Worm (Caenorhabditis elegans): ENCODE data around the gene srd-48.

Gene srd-48

ce11 chrX:12335808-12336207, at the start of gene srd-48:
TSS of gene srd-48 (plus strand) at chrX:12336108.
- no peak for TF ChIP-seq nhr-237 (tag; optimal IDR thresholded peaks at IDR 0.05)
- no peak for TF ChIP-seq pha-4 (tag; optimal IDR thresholded peaks at IDR 0.05)
- no peak for TF ChIP-seq pqm-1 (tag; optimal IDR thresholded peaks at IDR 0.05)
- no peak for TF ChIP-seq ceh-82 (tag; optimal IDR thresholded peaks at IDR 0.05)
- no peak for TF ChIP-seq nhr-23 (tag; optimal IDR thresholded peaks at IDR 0.05)
- TF ChIP-seq ceh-9 (tag; optimal IDR thresholded peaks at IDR 0.05): no peak
- no peak for TF ChIP-seq nhr-67 (tag; optimal IDR thresholded peaks at IDR 0.05)
- TF ChIP-seq skn-1 (tag; optimal IDR thresholded peaks at IDR 0.05): no peak
- TF ChIP-seq ceh-16 (tag; optimal IDR thresholded peaks at IDR 0.05): no peak

DNA sequence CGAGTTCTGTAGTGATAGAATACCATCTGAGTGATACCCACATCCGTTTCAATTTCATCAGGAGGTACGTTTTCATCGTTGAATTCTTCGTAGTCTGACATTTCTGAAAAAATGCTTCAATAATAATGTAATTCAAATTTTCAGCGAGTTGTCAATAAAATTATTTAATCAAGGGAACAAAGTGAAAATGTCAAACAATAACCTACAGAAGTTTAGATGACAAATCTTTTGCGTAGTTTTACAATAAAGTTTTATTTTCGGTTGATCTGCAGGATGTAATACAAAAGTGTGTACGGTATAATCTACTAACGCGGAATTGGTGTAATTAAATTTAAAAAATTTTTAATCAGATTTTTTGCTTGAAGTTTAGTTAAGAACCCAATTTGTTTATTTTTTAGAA, 47.7 kb upstream of the srd-48 start, which contains the start of gene C04B4.5:
Gene C04B4.5, minus strand, starts transcription at position 101 of the 400 bp plus-strand sequence.
- TF ChIP-seq unc-62 (GFP tag; optimal IDR thresholded peaks at IDR 0.05): no peak
- no peak for TF ChIP-seq elt-2 (tag; optimal IDR thresholded peaks at IDR 0.05)
- no peak for TF ChIP-seq ceh-82 (tag; optimal IDR thresholded peaks at IDR 0.05)
- TF ChIP-seq nhr-237 (tag; optimal IDR thresholded peaks at IDR 0.05): no peak
- no peak for TF ChIP-seq ceh-28 (tag; optimal IDR thresholded peaks at IDR 0.05)
- TF ChIP-seq unc-39 (tag; optimal IDR thresholded peaks at IDR 0.05): no peak
- TF ChIP-seq elt-1 (tag; optimal IDR thresholded peaks at IDR 0.05): no peak
- no peak for TF ChIP-seq tbx-2 (tag; optimal IDR thresholded peaks at IDR 0.05)
- TF ChIP-seq skn-1 (tag; optimal IDR thresholded peaks at IDR 0.05): no peak

DNA sequence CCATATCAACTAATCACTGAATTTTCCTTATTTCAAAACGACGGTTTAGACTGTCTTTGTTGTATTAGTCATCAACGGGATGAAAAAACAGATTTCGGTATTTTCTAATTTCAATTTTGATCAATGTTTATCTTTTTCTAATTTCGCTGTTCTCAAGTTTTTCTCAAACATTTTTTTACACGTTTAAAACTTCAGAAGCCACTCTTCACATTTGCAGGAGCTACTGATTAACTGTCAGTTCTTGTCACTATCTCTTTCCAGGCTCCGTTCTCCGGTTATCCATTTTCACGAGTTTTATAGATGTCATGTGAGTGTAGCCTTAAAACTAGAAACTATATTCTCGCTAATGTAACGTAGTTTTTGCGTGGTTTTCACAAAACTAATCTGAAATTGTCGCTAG, 45.4 kb upstream of the srd-48 start, which contains the start of gene C04B4.4:
Gene C04B4.4, plus strand, starts transcription at position 301 of the 400 bp plus-strand sequence.
- no peak for TF ChIP-seq nhr-12 (tag; optimal IDR thresholded peaks at IDR 0.05)
- TF ChIP-seq zag-1 (tag; optimal IDR thresholded peaks at IDR 0.05): no peak
- TF ChIP-seq ceh-9 (tag; optimal IDR thresholded peaks at IDR 0.05): no peak
- TF ChIP-seq nhr-23 (tag; optimal IDR thresholded peaks at IDR 0.05): no peak
- TF ChIP-seq ztf-11 (tag; optimal IDR thresholded peaks at IDR 0.05): no peak
- no peak for TF ChIP-seq jun-1 (tag; optimal IDR thresholded peaks at IDR 0.05)
- no peak for TF ChIP-seq mml-1 (tag; optimal IDR thresholded peaks at IDR 0.05)
- no peak for TF ChIP-seq nhr-43 (tag; optimal IDR thresholded peaks at IDR 0.05; ENCODE audit: poor library complexity, severe bottlenecking)
- no peak for TF ChIP-seq ztf-4 (tag; optimal IDR thresholded peaks at IDR 0.05)
- TF ChIP-seq fkh-10 (GFP tag; optimal IDR thresholded peaks at IDR 0.05): no peak
- no peak for TF ChIP-seq nhr-76 (tag; optimal IDR thresholded peaks at IDR 0.05)
- no peak for TF ChIP-seq elt-3 (tag; optimal IDR thresholded peaks at IDR 0.05)
- no peak for TF ChIP-seq nfya-1 (tag; optimal IDR thresholded peaks at IDR 0.05; ENCODE audit: insufficient read depth)
- TF ChIP-seq ceh-82 (tag; optimal IDR thresholded peaks at IDR 0.05): no peak
- TF ChIP-seq ama-1 (optimal IDR thresholded peaks at IDR 0.05): no peak
- no peak for TF ChIP-seq ceh-16 (tag; optimal IDR thresholded peaks at IDR 0.05)
- no peak for TF ChIP-seq hmg-11 (tag; optimal IDR thresholded peaks at IDR 0.05)
- TF ChIP-seq R02D3.7 (tag; optimal IDR thresholded peaks at IDR 0.05): no peak

DNA sequence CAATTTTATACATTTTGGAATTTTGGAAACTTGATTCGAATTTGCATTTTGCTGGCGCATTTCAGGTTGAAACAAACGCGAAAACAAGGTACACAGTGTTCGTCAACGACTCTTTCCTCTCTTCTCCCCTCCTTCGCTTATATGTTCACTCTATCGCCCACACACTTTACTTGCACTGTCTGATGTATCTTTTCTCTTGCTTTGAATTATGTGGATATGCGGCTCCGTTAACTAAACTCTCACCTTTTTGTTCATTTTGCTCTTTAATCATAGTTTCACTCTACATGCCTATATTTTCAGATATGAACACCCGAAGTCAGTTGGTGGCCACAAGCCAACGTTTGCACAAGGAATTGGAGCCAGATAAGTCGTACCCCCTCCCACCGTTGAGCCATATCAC, 41.6 kb upstream of the srd-48 start, which contains the start of gene W06D11.1:
Gene W06D11.1, plus strand, starts transcription at position 301 of the 400 bp plus-strand sequence.
- TF ChIP-seq nhr-237 (tag; optimal IDR thresholded peaks at IDR 0.05) (no peak), ceh-28 (tag; optimal IDR thresholded peaks at IDR 0.05) (no peak)

DNA sequence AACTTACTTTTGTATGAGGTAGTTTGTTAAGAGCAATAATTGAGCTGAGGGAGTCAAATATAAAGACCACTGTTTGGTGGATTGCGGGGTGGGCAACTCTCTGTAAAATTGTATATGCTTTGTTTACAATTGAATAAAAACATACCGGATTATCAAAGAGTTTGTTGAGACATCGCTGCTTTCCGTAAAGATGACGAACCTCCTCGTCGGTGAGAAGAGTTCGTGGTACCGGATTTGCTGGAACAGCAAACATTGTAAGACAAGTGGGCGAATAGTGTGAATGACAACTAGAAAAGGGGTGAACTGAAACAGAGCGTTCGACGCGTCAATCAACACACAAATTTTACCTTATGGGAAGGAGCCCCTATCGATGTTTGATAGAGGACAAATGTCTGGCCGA, 39.5 kb upstream of the srd-48 start, which contains the start of gene W06D11.2:
Gene W06D11.2, minus strand, starts transcription at position 339 of the 400 bp plus-strand sequence.
- TF ChIP-seq ceh-16 (tag; optimal IDR thresholded peaks at IDR 0.05) (no peak), elt-3 (tag; optimal IDR thresholded peaks at IDR 0.05) (no peak), nhr-25 (tag; optimal IDR thresholded peaks at IDR 0.05) (no peak), hmg-11 (tag; optimal IDR thresholded peaks at IDR 0.05) (no peak), jun-1 (tag; optimal IDR thresholded peaks at IDR 0.05) (no peak), unc-39 (tag; optimal IDR thresholded peaks at IDR 0.05) (no peak), lsy-12 (tag; optimal IDR thresholded peaks at IDR 0.05) (no peak), nhr-43 (tag; optimal IDR thresholded peaks at IDR 0.05; ENCODE audit: poor library complexity, severe bottlenecking) (no peak), pha-4 (tag; optimal IDR thresholded peaks at IDR 0.05) (no peak), egl-5 (tag; optimal IDR thresholded peaks at IDR 0.05) (no peak), nhr-23 (tag; optimal IDR thresholded peaks at IDR 0.05) (no peak), nhr-11 (tag; optimal IDR thresholded peaks at IDR 0.05) (no peak), ama-1 (optimal IDR thresholded peaks at IDR 0.05) (no peak), elt-2 (tag; optimal IDR thresholded peaks at IDR 0.05) (no peak), pqm-1 (tag; optimal IDR thresholded peaks at IDR 0.05) (no peak), egl-27 (tag; optimal IDR thresholded peaks at IDR 0.05) (no peak), nhr-237 (tag; optimal IDR thresholded peaks at IDR 0.05) (no peak), nhr-67 (tag; optimal IDR thresholded peaks at IDR 0.05) (no peak), aly-2 (tag; optimal IDR thresholded peaks at IDR 0.05) (no peak), tbx-2 (tag; optimal IDR thresholded peaks at IDR 0.05) (no peak)

Measured in whole organism, L3 larva.